Fruit fly (Drosophila melanogaster): Measurements from ENCODE around the gene CG13724.

- TF ChIP-seq psq (optimal IDR thresholded peaks at IDR 0.05) (no peak), h (optimal IDR thresholded peaks at IDR 0.05) (no peak), Myc (optimal IDR thresholded peaks at IDR 0.05) (no peak), ttk (optimal IDR thresholded peaks at IDR 0.05) (no peak)
These were observed 39.3 kb downstream of the CG13724 start for dm6 chr3L:17361925-17362324.

Data from Kc167 (cell line).